Worm (Caenorhabditis elegans) whole organism, early embryonic: ENCODE data around the gene srv-11.

Experiments
- B0310.2 ChIP-seq: sonication (generic microtip); optimal IDR thresholded peaks from 2 replicates; lab custom pipeline; 2016; ENCODE audit warnings: mild to moderate bottlenecking, missing genetic modification characterization, missing compliant biosample characterization
- F13C5.2 ChIP-seq: sonication (generic microtip); optimal IDR thresholded peaks from 2 replicates; lab custom pipeline; 2017; ENCODE audit warnings: mild to moderate bottlenecking, missing genetic modification characterization, inconsistent platforms, missing compliant biosample characterization
- aly-1 ChIP-seq: sonication (generic microtip); optimal IDR thresholded peaks from 2 replicates; lab custom pipeline; 2016; ENCODE audit warnings: missing genetic modification characterization, missing compliant biosample characterization
- ama-1 ChIP-seq: fragments of 150-350 bp; optimal IDR thresholded peaks from 2 replicates; lab custom pipeline; 2014
- ceh-13 ChIP-seq: fragments of 200-800 bp; sonication (Bioruptor generic); optimal IDR thresholded peaks from 2 replicates; lab custom pipeline; 2018; ENCODE audit warnings: mild to moderate bottlenecking, missing genetic modification characterization, missing compliant biosample characterization
- ceh-36 ChIP-seq: sonication (generic microtip); optimal IDR thresholded peaks from 2 replicates; lab custom pipeline; 2016; ENCODE audit warnings: missing genetic modification characterization, inconsistent platforms, missing compliant biosample characterization
- ets-7 ChIP-seq: sonication (generic microtip); optimal IDR thresholded peaks from 2 replicates; lab custom pipeline; 2016; ENCODE audit warnings: missing genotype, missing genetic modification characterization, missing compliant biosample characterization
- flt-1 ChIP-seq: fragments of 200-800 bp; sonication (Bioruptor generic); IDR thresholded peaks from 2 replicates; pipeline ENCODE4 v1.3.6; 2022; ENCODE audit warnings: missing genetic modification characterization, missing compliant biosample characterization
- hmbx-1 ChIP-seq: sonication (generic microtip); optimal IDR thresholded peaks from 2 replicates; lab custom pipeline; 2016; ENCODE audit warnings: mild to moderate bottlenecking, missing genetic modification characterization, missing compliant biosample characterization
- hmg-4 ChIP-seq: fragments of 200-800 bp; sonication (Bioruptor generic); optimal IDR thresholded peaks from 2 replicates; lab custom pipeline; 2018; ENCODE audit warnings: mild to moderate bottlenecking, missing genetic modification characterization, missing compliant biosample characterization
- hnd-1 ChIP-seq: sonication (generic microtip); optimal IDR thresholded peaks from 2 replicates; lab custom pipeline; 2016; ENCODE audit warnings: missing genetic modification characterization, missing compliant biosample characterization
- pes-1 ChIP-seq: fragments of 200-800 bp; sonication (Bioruptor generic); IDR thresholded peaks from 2 replicates; pipeline ENCODE4 v1.3.6; 2022; ENCODE audit warnings: missing genetic modification reagents, missing genetic modification characterization, missing compliant biosample characterization
- scrt-1 ChIP-seq: fragments of 200-800 bp; sonication (Bioruptor generic); IDR thresholded peaks from 2 replicates; pipeline ENCODE4 v1.3.6; 2022; ENCODE audit warnings: missing genetic modification characterization, missing compliant biosample characterization
- sea-1 ChIP-seq: fragments of 200-800 bp; sonication (Bioruptor generic); conservative IDR thresholded peaks from 2 replicates; pipeline ENCODE4 v1.3.6; 2022; ENCODE audit warnings: missing genetic modification characterization, missing compliant biosample characterization
- tbx-11 ChIP-seq: fragments of 200-800 bp; sonication (Bioruptor generic); IDR thresholded peaks from 2 replicates; pipeline ENCODE4 v1.3.6; 2022; ENCODE audit warnings: missing genetic modification characterization, missing compliant biosample characterization
- tbx-37 ChIP-seq: fragments of 200-800 bp; sonication (Bioruptor generic); conservative IDR thresholded peaks from 2 replicates; pipeline ENCODE4 v1.3.6; 2022; ENCODE audit warnings: missing genetic modification reagents, missing genetic modification characterization, missing compliant biosample characterization
- tra-4 ChIP-seq: sonication (generic microtip); optimal IDR thresholded peaks from 2 replicates; lab custom pipeline; 2017; ENCODE audit warnings: missing genetic modification characterization, missing compliant biosample characterization

Gene srv-11

DNA sequence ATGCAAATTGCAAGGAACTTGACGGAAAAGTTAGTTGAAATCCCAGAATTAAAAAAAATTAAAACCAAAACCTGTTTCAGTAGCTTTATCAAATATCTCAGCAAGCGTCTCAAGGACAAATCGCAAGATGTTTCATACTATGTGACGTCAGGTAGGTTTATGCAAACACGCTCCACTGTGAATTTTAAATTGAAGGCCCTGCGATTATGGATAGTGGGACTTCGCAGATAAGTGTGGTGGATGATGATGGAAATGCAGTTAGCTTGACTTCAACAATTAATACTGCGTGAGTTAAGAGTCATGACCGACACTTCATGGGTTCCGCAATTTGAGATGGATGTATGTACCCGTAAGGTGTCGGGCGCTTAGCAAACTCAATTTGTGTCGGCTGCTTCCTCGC lies 21.6 kb downstream of the srv-11 start:
- TF ChIP-seq hmbx-1 (tag; lab: Kevin White, UChicago) (no peak), scrt-1 (GFP tag; lab: Robert Waterston, UW) (no peak), sea-1 (no peak), ceh-13 (GFP tag; lab: Kevin White, UChicago) (no peak), ets-7 (tag; lab: Kevin White, UChicago) (no peak), pes-1 (no peak), tra-4 (tag; lab: Kevin White, UChicago) (no peak), flt-1 (no peak), B0310.2 (tag; lab: Kevin White, UChicago) (no peak), tbx-37 (GFP tag; lab: Robert Waterston, UW) (no peak), tbx-11 (GFP tag; lab: Robert Waterston, UW) (no peak), ama-1 (no peak), hnd-1 (no peak), ceh-36 (no peak), hmg-4 (GFP tag; lab: Kevin White, UChicago) (no peak), aly-1 (no peak)

DNA sequence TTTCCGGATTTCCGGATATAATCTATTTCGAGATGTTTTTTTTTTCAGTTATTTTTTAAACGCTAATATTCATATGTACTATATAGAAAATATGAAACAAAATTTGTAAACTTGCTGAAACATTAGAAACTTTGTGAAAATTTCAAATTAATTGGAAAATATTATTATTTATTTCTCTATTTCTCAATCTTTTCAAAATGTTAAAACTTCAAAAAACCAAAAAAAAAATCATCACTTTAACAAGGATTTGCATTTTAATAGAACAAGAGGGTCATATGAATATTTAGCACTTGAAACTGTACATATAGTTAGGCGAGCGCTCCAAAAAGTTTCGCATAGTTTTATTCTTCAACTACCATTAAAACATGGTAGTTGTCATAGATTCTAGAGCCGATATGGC lies 24.7 kb downstream of the srv-11 start, which contains the start of gene Y7A9A.1:
TSS of gene Y7A9A.1 (plus strand) at position 301 of the 400 bp plus-strand sequence.
- TF ChIP-seq ama-1 = no peak
- no peak for TF ChIP-seq ets-7 (tag; lab: Kevin White, UChicago)
- TF ChIP-seq tbx-37 (GFP tag; lab: Robert Waterston, UW) = no peak
- no peak for TF ChIP-seq pes-1
- no peak for TF ChIP-seq ceh-36
- TF ChIP-seq hmg-4 (GFP tag; lab: Kevin White, UChicago) = no peak
- no peak for TF ChIP-seq hnd-1
- no peak for TF ChIP-seq tbx-11 (GFP tag; lab: Robert Waterston, UW)
- TF ChIP-seq hmbx-1 (tag; lab: Kevin White, UChicago) = no peak
- no peak for TF ChIP-seq B0310.2 (tag; lab: Kevin White, UChicago)
- TF ChIP-seq aly-1 = no peak

DNA sequence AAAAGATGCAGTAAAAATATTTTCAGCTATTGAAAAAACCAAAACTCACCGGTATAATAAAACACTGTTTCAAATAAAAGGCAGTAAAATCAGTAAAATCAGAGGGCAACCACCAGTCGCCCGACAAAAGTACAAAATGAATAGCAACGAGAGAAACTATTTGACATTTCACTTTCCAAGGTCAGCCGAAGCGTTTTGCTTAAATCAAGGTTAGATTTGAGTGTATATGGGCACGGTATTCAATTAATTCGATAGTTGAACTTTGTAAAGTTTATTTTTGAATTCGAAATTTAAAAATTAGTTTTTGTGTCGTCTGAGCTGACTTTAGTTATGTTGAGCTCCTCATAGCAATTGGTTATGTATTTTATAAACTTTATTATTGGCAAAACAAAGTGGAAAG lies 28.7 kb downstream of the srv-11 start:
- no peak for TF ChIP-seq hmg-4 (GFP tag; lab: Kevin White, UChicago)
- no peak for TF ChIP-seq F13C5.2 (tag; lab: Kevin White, UChicago)

DNA sequence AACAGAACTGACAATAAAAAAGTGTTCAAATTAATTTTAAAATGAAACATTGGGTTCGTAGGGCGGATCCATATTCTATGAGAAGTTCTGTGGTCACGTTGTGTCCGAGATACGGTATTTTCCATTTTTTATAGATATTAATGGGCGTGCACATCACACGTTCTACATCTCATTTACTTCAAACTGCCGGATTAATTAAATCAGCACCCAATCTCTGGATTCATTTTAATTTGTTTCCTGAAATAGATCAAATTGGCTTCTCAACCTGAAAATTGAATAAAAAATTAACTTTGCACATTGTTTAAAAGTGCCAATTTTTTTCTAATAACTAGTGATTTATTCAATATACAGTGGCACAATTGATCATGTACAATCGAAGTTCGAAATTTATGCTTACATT lies 29.9 kb downstream of the srv-11 start:
- TF ChIP-seq ceh-36 (no peak), hmbx-1 (tag; lab: Kevin White, UChicago) (no peak), ets-7 (tag; lab: Kevin White, UChicago) (no peak), hmg-4 (GFP tag; lab: Kevin White, UChicago) (no peak), flt-1 (no peak), scrt-1 (GFP tag; lab: Robert Waterston, UW) (no peak), aly-1 (no peak), pes-1 (no peak), tbx-37 (GFP tag; lab: Robert Waterston, UW) (no peak), ama-1 (no peak), tra-4 (tag; lab: Kevin White, UChicago) (no peak), F13C5.2 (tag; lab: Kevin White, UChicago) (no peak), ceh-13 (GFP tag; lab: Kevin White, UChicago) (no peak), sea-1 (no peak), tbx-11 (GFP tag; lab: Robert Waterston, UW) (no peak), hnd-1 (no peak), B0310.2 (tag; lab: Kevin White, UChicago) (no peak)

DNA sequence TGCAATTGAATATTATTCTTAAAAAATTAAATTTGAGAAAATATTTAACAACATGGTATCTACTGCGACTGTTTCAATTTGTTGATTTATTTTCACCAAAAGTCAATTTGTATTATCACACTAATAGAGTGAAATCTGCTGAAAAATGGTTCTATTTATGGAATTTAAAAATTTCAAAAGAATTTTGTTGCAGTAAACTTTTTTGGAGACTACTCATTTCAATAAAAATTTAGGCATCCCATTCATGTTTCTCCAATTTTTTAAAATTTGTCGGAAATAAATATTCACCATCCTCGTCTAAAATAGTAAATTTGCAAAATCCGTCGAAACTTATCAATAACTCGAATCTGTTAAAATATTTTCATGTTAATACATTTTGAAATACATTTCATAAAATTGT lies 35.5 kb downstream of the srv-11 start:
- no peak for TF ChIP-seq tra-4 (tag; lab: Kevin White, UChicago)
- TF ChIP-seq tbx-37 (GFP tag; lab: Robert Waterston, UW) = no peak
- no peak for TF ChIP-seq ceh-36
- no peak for TF ChIP-seq hnd-1
- no peak for TF ChIP-seq hmbx-1 (tag; lab: Kevin White, UChicago)
- TF ChIP-seq hmg-4 (GFP tag; lab: Kevin White, UChicago) = no peak
- TF ChIP-seq B0310.2 (tag; lab: Kevin White, UChicago) = no peak
- no peak for TF ChIP-seq scrt-1 (GFP tag; lab: Robert Waterston, UW)
- TF ChIP-seq ama-1 = no peak
- TF ChIP-seq F13C5.2 (tag; lab: Kevin White, UChicago) = no peak
- TF ChIP-seq ets-7 (tag; lab: Kevin White, UChicago) = no peak
- no peak for TF ChIP-seq flt-1
- no peak for TF ChIP-seq ceh-13 (GFP tag; lab: Kevin White, UChicago)

DNA sequence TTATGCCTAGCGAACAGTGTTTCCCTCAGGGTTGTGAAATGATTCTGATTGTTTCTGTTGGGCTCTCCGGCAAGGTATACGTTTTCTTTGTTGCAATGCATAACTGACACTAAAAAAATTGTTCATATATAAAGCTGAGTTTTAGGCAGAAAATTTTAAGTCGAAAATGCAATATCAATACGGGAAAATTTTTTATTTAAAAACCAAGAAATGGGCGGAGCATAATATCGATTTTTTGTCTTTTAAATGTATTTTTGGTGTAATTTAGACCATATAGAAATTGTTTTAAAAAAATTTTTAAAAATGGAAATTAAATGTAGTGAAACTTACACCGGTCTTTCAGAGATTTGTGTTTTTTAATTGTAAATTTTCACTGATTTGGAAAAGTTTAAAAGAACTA lies 36.9 kb downstream of the srv-11 start, which contains the start of gene Y105C5B.1413:
TSS of gene Y105C5B.1413 (minus strand) at position 101 of the 400 bp plus-strand sequence.
- no peak for TF ChIP-seq flt-1
- no peak for TF ChIP-seq sea-1
- no peak for TF ChIP-seq F13C5.2 (tag; lab: Kevin White, UChicago)
- no peak for TF ChIP-seq ets-7 (tag; lab: Kevin White, UChicago)
- TF ChIP-seq scrt-1 (GFP tag; lab: Robert Waterston, UW) = no peak
- no peak for TF ChIP-seq tbx-37 (GFP tag; lab: Robert Waterston, UW)
- TF ChIP-seq B0310.2 (tag; lab: Kevin White, UChicago) = no peak
- no peak for TF ChIP-seq tbx-11 (GFP tag; lab: Robert Waterston, UW)

ce11 chrIV:16180898-16181482 lies 40.5 kb downstream of the srv-11 start:
- TF ChIP-seq hmg-4 (GFP tag; lab: Kevin White, UChicago) (no peak), tbx-37 (GFP tag; lab: Robert Waterston, UW) (no peak), tra-4 (tag; lab: Kevin White, UChicago) (no peak), ama-1 (no peak), ceh-36 (no peak), hnd-1 (no peak), B0310.2 (tag; lab: Kevin White, UChicago) (no peak), hmbx-1 (tag; lab: Kevin White, UChicago) (no peak), scrt-1 (GFP tag; lab: Robert Waterston, UW) (no peak), F13C5.2 (tag; lab: Kevin White, UChicago) (no peak), ceh-13 (GFP tag; lab: Kevin White, UChicago) (no peak), ets-7 (tag; lab: Kevin White, UChicago) (no peak), flt-1 (no peak)
